Worm (Caenorhabditis elegans): Measurements from ENCODE around the gene F22B7.9.

Gene F22B7.9

ce11 chrIII:8618412-8618960 is 35.2 kb downstream of the F22B7.9 start, which contains the start of gene C13G5.2:
C13G5.2 (minus strand) TSS chrIII:8618462.
- TF ChIP-seq nhr-25 (tag; optimal IDR thresholded peaks at IDR 0.05; ENCODE audit: borderline replicate concordance, insufficient read depth): no peak
- no peak for TF ChIP-seq dpl-1 (GFP tag; optimal IDR thresholded peaks at IDR 0.05)
- no peak for TF ChIP-seq zag-1 (tag; optimal IDR thresholded peaks at IDR 0.05)
- no peak for TF ChIP-seq mxl-3 (GFP tag; optimal IDR thresholded peaks at IDR 0.05)
- no peak for TF ChIP-seq fos-1 (tag; optimal IDR thresholded peaks at IDR 0.05)
- TF ChIP-seq lir-3 (tag; optimal IDR thresholded peaks at IDR 0.05): no peak
- TF ChIP-seq Y48G9A.11 (GFP tag; IDR thresholded peaks at IDR 0.05): no peak
- TF ChIP-seq F26F4.8 (GFP tag; conservative IDR thresholded peaks at IDR 0.05): no peak
- no peak for TF ChIP-seq aly-2 (tag; optimal IDR thresholded peaks at IDR 0.05)
- no peak for TF ChIP-seq gei-8 (GFP tag; optimal IDR thresholded peaks at IDR 0.05)
- TF ChIP-seq unc-130 (GFP tag; optimal IDR thresholded peaks at IDR 0.05): no peak
- TF ChIP-seq daf-12 (tag; optimal IDR thresholded peaks at IDR 0.05): no peak
- TF ChIP-seq daf-19 (GFP tag; conservative IDR thresholded peaks at IDR 0.05): no peak
- no peak for TF ChIP-seq lin-13 (GFP tag; optimal IDR thresholded peaks at IDR 0.05)
- TF ChIP-seq nhr-237 (tag; optimal IDR thresholded peaks at IDR 0.05): no peak
- TF ChIP-seq unc-39 (tag; optimal IDR thresholded peaks at IDR 0.05): no peak
- TF ChIP-seq duxl-1 (tag; optimal IDR thresholded peaks at IDR 0.05; ENCODE audit: poor library complexity): no peak
- no peak for TF ChIP-seq fkh-10 (GFP tag; optimal IDR thresholded peaks at IDR 0.05)
- TF ChIP-seq unc-62 (GFP tag; optimal IDR thresholded peaks at IDR 0.05 in 1 of 2): no peak
- no peak for TF ChIP-seq unc-62 (tag; optimal IDR thresholded peaks at IDR 0.05)
- no peak for TF ChIP-seq egl-27 (tag; optimal IDR thresholded peaks at IDR 0.05)

- TF ChIP-seq vab-7 (GFP tag; IDR thresholded peaks at IDR 0.05): no peak
- no peak for TF ChIP-seq lir-3 (tag; optimal IDR thresholded peaks at IDR 0.05)
- TF ChIP-seq nhr-42 (GFP tag; IDR thresholded peaks at IDR 0.05): no peak
- TF ChIP-seq mdl-1 (tag; optimal IDR thresholded peaks at IDR 0.05): no peak
Observed at ce11 chrIII:8616587-8616986, 37.1 kb downstream of the F22B7.9 start, which contains the start of gene C06E1.11. C06E1.11 (minus strand) TSS chrIII:8616687.

ce11 chrIII:8614490-8614889 is 39.2 kb downstream of the F22B7.9 start, which contains the start of gene rha-2:
rha-2 (minus strand) TSS chrIII:8614569.
- TF ChIP-seq F10B5.3 (tag; optimal IDR thresholded peaks at IDR 0.05) (no peak), unc-39 (tag; optimal IDR thresholded peaks at IDR 0.05) (no peak), arid-1 (GFP tag; conservative IDR thresholded peaks at IDR 0.05) (no peak), nhr-25 (tag; optimal IDR thresholded peaks at IDR 0.05; ENCODE audit: borderline replicate concordance, insufficient read depth) (no peak), fos-1 (tag; optimal IDR thresholded peaks at IDR 0.05) (no peak), nhr-237 (tag; optimal IDR thresholded peaks at IDR 0.05) (no peak), fkh-10 (GFP tag; optimal IDR thresholded peaks at IDR 0.05) (no peak), lin-38 (GFP tag; IDR thresholded peaks at IDR 0.05) (peak; percentile 86), dmd-8 (GFP tag; IDR thresholded peaks at IDR 0.05) (no peak), T20F7.1 (GFP tag; optimal IDR thresholded peaks at IDR 0.05) (no peak), dpl-1 (GFP tag; optimal IDR thresholded peaks at IDR 0.05) (peak; percentile 80), spr-3 (GFP tag; optimal IDR thresholded peaks at IDR 0.05) (no peak), daf-16 (GFP tag; optimal IDR thresholded peaks at IDR 0.05) (no peak), daf-16 (tag; optimal IDR thresholded peaks at IDR 0.05) (no peak), lsy-2 (tag; optimal IDR thresholded peaks at IDR 0.05) (peak in 1 of 2 experiments; percentile 33), ama-1 (optimal IDR thresholded peaks at IDR 0.05) (no peak), zfp-3 (GFP tag; conservative IDR thresholded peaks at IDR 0.05) (no peak), Y105C5A.15 (GFP tag; IDR thresholded peaks at IDR 0.05) (no peak), egl-27 (tag; optimal IDR thresholded peaks at IDR 0.05) (no peak), pha-4 (GFP tag; IDR thresholded peaks at IDR 0.05) (no peak), pha-4 (tag; optimal IDR thresholded peaks at IDR 0.05) (no peak), hlh-30 (tag; optimal IDR thresholded peaks at IDR 0.05; ENCODE audit: insufficient read depth) (no peak), daf-19 (GFP tag; conservative IDR thresholded peaks at IDR 0.05) (no peak)

Measured in whole organism, L4 larva.